Fruit fly (Drosophila melanogaster) whole organism, adult: ENCODE results near the gene CycA.
A peak's percentile ranks its signal among the peaks of the same experiment; 100 is the strongest.

Source experiments
- CG11617 ChIP-seq: fragments of 200-800 bp; sonication (Bioruptor generic); optimal IDR thresholded peaks from 2 replicates; lab custom pipeline; 2017; ENCODE audit warnings: mild to moderate bottlenecking, missing biosample characterization, missing genetic modification reagents, missing genetic modification characterization
- CG12768 ChIP-seq: fragments of 200-800 bp; sonication (Bioruptor generic); optimal IDR thresholded peaks from 2 replicates; lab custom pipeline; 2017; ENCODE audit warnings: missing biosample characterization, missing genetic modification characterization, mild to moderate bottlenecking, moderate library complexity, missing genetic modification reagents
- CG14711 ChIP-seq: fragments of 200-800 bp; sonication (Bioruptor generic); optimal IDR thresholded peaks from 2 replicates; lab custom pipeline; 2018; ENCODE audit warnings: missing biosample characterization, mild to moderate bottlenecking, missing genetic modification characterization, moderate library complexity
- CG1620 ChIP-seq: fragments of 200-800 bp; sonication (Bioruptor generic); optimal IDR thresholded peaks from 2 replicates; lab custom pipeline; 2016; ENCODE audit warnings: missing biosample characterization, missing genetic modification characterization
- CG33017 ChIP-seq: fragments of 200-800 bp; sonication (Bioruptor generic); optimal IDR thresholded peaks from 2 replicates; lab custom pipeline; 2018; ENCODE audit warnings: missing biosample characterization, mild to moderate bottlenecking, missing genetic modification characterization, moderate library complexity
- CG5204 ChIP-seq: fragments of 200-800 bp; sonication (Bioruptor generic); optimal IDR thresholded peaks from 2 replicates; lab custom pipeline; 2016; ENCODE audit warnings: missing biosample characterization, missing genetic modification characterization
- CG7045 ChIP-seq: fragments of 200-800 bp; sonication (Bioruptor generic); optimal IDR thresholded peaks from 2 replicates; lab custom pipeline; 2017; ENCODE audit warnings: missing biosample characterization, mild to moderate bottlenecking, missing genetic modification characterization
- CG7101 ChIP-seq: fragments of 200-800 bp; sonication (Bioruptor generic); optimal IDR thresholded peaks from 2 replicates; lab custom pipeline; 2018; ENCODE audit warnings: missing biosample characterization, mild to moderate bottlenecking, missing genetic modification characterization, moderate library complexity
- Clk ChIP-seq: fragments of 200-800 bp; sonication (Bioruptor generic); optimal IDR thresholded peaks from 2 replicates; lab custom pipeline; 2017; ENCODE audit warnings: missing biosample characterization, missing genetic modification characterization
- Crg-1 ChIP-seq: fragments of 200-800 bp; sonication (Bioruptor generic); optimal IDR thresholded peaks from 2 replicates; lab custom pipeline; 2016; ENCODE audit warnings: missing biosample characterization, missing genetic modification characterization
- Hr96 ChIP-seq: fragments of 200-800 bp; sonication (Bioruptor generic); optimal IDR thresholded peaks from 2 replicates; lab custom pipeline; 2016; ENCODE audit warnings: missing biosample characterization, missing genetic modification characterization
- Mnt ChIP-seq: fragments of 200-800 bp; sonication (Bioruptor generic); optimal IDR thresholded peaks from 2 replicates; lab custom pipeline; 2016; ENCODE audit warnings: missing biosample characterization, mild to moderate bottlenecking, missing genetic modification characterization
- bab1 ChIP-seq: fragments of 200-800 bp; sonication (Bioruptor generic); optimal IDR thresholded peaks from 3 replicates; lab custom pipeline; 2019; ENCODE audit warnings: missing biosample characterization, mild to moderate bottlenecking, missing genetic modification characterization, moderate library complexity
- cic ChIP-seq: fragments of 200-800 bp; sonication (Bioruptor generic); optimal IDR thresholded peaks from 2 replicates; lab custom pipeline; 2017; ENCODE audit warnings: missing biosample characterization, mild to moderate bottlenecking, missing genetic modification characterization, moderate library complexity
- cnc ChIP-seq, 2 experiments: fragments of >200 bp; optimal IDR thresholded peaks; 2 replicates each; lab custom pipeline; 2017
- kay ChIP-seq: fragments of 200-800 bp; sonication (Bioruptor generic); peaks from one replicate; lab custom pipeline; 2016; ENCODE audit warnings: missing biosample characterization, missing genetic modification characterization, borderline replicate concordance
- ovo ChIP-seq: fragments of 200-800 bp; sonication (Bioruptor generic); optimal IDR thresholded peaks from 2 replicates; lab custom pipeline; 2016; ENCODE audit warnings: missing biosample characterization, missing genetic modification characterization
- pad ChIP-seq: fragments of 200-800 bp; sonication (Bioruptor generic); optimal IDR thresholded peaks from 3 replicates; lab custom pipeline; 2017; ENCODE audit warnings: missing biosample characterization, missing genetic modification characterization, mild to moderate bottlenecking, moderate library complexity, missing genetic modification reagents
- tj ChIP-seq: fragments of 200-800 bp; sonication (Bioruptor generic); optimal IDR thresholded peaks from 3 replicates; lab custom pipeline; 2017; ENCODE audit warnings: missing biosample characterization, mild to moderate bottlenecking, missing genetic modification characterization, moderate library complexity
- toe ChIP-seq: fragments of 200-800 bp; sonication (Bioruptor generic); optimal IDR thresholded peaks from 2 replicates; lab custom pipeline; 2016; ENCODE audit warnings: missing biosample characterization, missing genetic modification characterization

CycA gene

dm6 chr3L:11832360-11833295 is 750 bp downstream of the CycA start:
- TF ChIP-seq CG1620 (GFP tag; lab: Kevin White, UChicago) (no peak), pad (peak; percentile 7), CG33017 (tag; lab: Kevin White, UChicago) (no peak)

dm6 chr3L:11831199-11831598 is 2.2 kb downstream of the CycA start:
- TF ChIP-seq cic (no peak), pad (no peak), bab1 (GFP tag; lab: Kevin White, UChicago) (no peak), CG11617 (no peak), Clk (GFP tag; lab: Kevin White, UChicago) (no peak), CG7045 (GFP tag; lab: Kevin White, UChicago) (no peak), ovo (no peak), CG14711 (no peak), CG1620 (GFP tag; lab: Kevin White, UChicago) (no peak), Mnt (GFP tag; lab: Kevin White, UChicago) (no peak), toe (no peak), kay (GFP tag; lab: Kevin White, UChicago) (no peak), CG7101 (tag; lab: Kevin White, UChicago) (no peak), CG5204 (no peak)

- TF ChIP-seq CG7101 (tag; lab: Kevin White, UChicago) (no peak), CG12768 (no peak), toe (no peak), CG11617 (no peak), CG7045 (GFP tag; lab: Kevin White, UChicago) (no peak), Hr96 (GFP tag; lab: Kevin White, UChicago) (no peak), CG5204 (no peak), CG33017 (tag; lab: Kevin White, UChicago) (no peak)
Measured at dm6 chr3L:11828730-11829129, 4.6 kb downstream of the CycA start, which contains the start of gene CG7264. Gene CG7264 (plus strand): TSS chr3L:11829030.

- TF ChIP-seq bab1 (GFP tag; lab: Kevin White, UChicago) (no peak), CG11617 (no peak), Crg-1 (GFP tag; lab: Kevin White, UChicago) (no peak), CG5204 (no peak), kay (GFP tag; lab: Kevin White, UChicago) (no peak), cnc (optimal IDR thresholded peaks at IDR 0.05; lab: Kevin White, UChicago) (no peak), CG7045 (GFP tag; lab: Kevin White, UChicago) (no peak), toe (no peak), cic (no peak), Hr96 (GFP tag; lab: Kevin White, UChicago) (no peak), CG33017 (tag; lab: Kevin White, UChicago) (no peak), Mnt (GFP tag; lab: Kevin White, UChicago) (no peak), Clk (GFP tag; lab: Kevin White, UChicago) (no peak), ovo (no peak), CG12768 (no peak), pad (no peak), CG1620 (GFP tag; lab: Kevin White, UChicago) (no peak), CG14711 (no peak), CG7101 (tag; lab: Kevin White, UChicago) (no peak)
Measured at dm6 chr3L:11825560-11826153, 7.7 kb downstream of the CycA start, which contains the start of gene CG32095. Gene CG32095 (minus strand): TSS chr3L:11825732.

dm6 chr3L:11822446-11823334 is 10.7 kb downstream of the CycA start, which contains the start of gene RpL10Ab:
Gene RpL10Ab (plus strand): TSS chr3L:11822851.
- peak; percentile 51 for TF ChIP-seq ovo
- peak; percentile 50 for TF ChIP-seq Hr96 (GFP tag; lab: Kevin White, UChicago)
- peak; percentile 88 for TF ChIP-seq Mnt (GFP tag; lab: Kevin White, UChicago)
- TF ChIP-seq CG33017 (tag; lab: Kevin White, UChicago) = peak; percentile 58
- no peak for TF ChIP-seq Clk (GFP tag; lab: Kevin White, UChicago)
- no peak for TF ChIP-seq cnc (optimal IDR thresholded peaks at IDR 0.05; lab: Kevin White, UChicago)
- TF ChIP-seq tj (GFP tag; lab: Kevin White, UChicago) = peak; percentile 26
- TF ChIP-seq bab1 (GFP tag; lab: Kevin White, UChicago) = peak; percentile 72
- TF ChIP-seq CG7101 (tag; lab: Kevin White, UChicago) = peak; percentile 72
- TF ChIP-seq pad = peak; percentile 49
- TF ChIP-seq CG5204 = peak; percentile 24
- no peak for TF ChIP-seq Crg-1 (GFP tag; lab: Kevin White, UChicago)
- TF ChIP-seq CG11617 = peak; percentile 73
- TF ChIP-seq cic = no peak
- TF ChIP-seq kay (GFP tag; lab: Kevin White, UChicago) = peak; percentile 89
- TF ChIP-seq toe = peak; percentile 60
- peak; percentile 38 for TF ChIP-seq CG12768
- TF ChIP-seq CG1620 (GFP tag; lab: Kevin White, UChicago) = peak; percentile 77
- peak; percentile 15 for TF ChIP-seq CG7045 (GFP tag; lab: Kevin White, UChicago)
- peak; percentile 40 for TF ChIP-seq CG14711
